Fruit fly (Drosophila melanogaster) whole organism, wandering third instar larva: Measurements from ENCODE around the gene arg.

Source experiments
- CrebA ChIP-seq: fragments of 200-800 bp; sonication (Bioruptor generic); optimal IDR thresholded peaks from 2 replicates; lab custom pipeline; 2016; ENCODE audit warnings: missing biosample characterization, mild to moderate bottlenecking, missing genetic modification characterization, borderline replicate concordance
- Dfd ChIP-seq: fragments of >200 bp; optimal IDR thresholded peaks from 2 replicates; lab custom pipeline; 2017; ENCODE audit warnings: missing biosample characterization, missing genetic modification characterization
- Jra ChIP-seq: sonication (Bioruptor generic); optimal IDR thresholded peaks from 2 replicates; lab custom pipeline; 2016; ENCODE audit warnings: missing biosample characterization, missing genetic modification characterization
- lola ChIP-seq: fragments of >200 bp; optimal IDR thresholded peaks from 2 replicates; lab custom pipeline; 2017; ENCODE audit warnings: missing biosample characterization, missing genetic modification characterization
- pan ChIP-seq: fragments of >200 bp; optimal IDR thresholded peaks from 2 replicates; lab custom pipeline; 2017
- tai ChIP-seq: sonication (Bioruptor generic); optimal IDR thresholded peaks from 2 replicates; lab custom pipeline; 2016; ENCODE audit warnings: missing biosample characterization, missing genetic modification characterization

DNA sequence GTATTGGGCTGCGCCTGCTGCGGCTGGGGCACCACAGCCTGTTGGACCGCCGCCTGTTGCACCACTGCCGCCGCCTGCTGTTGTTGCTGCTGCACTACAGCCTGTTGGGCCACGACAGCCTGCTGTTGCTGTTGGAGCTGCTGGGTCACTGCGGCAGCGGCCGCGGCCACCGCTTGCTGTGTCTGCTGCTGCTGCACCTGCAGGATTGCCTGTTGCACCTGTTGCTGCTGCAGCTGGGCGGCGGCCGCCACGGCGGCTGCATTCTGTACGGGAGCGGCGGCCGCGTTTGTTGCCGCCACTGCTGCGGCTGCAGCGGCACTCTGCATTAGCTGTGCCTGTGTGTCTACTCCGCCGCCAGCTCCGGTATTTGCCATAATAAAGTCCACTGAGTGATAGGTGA is 9.6 kb downstream of the arg start:
- no peak for TF ChIP-seq lola (GFP tag; lab: Kevin White, UChicago)
- no peak for TF ChIP-seq Jra (GFP tag; lab: Kevin White, UChicago)
- TF ChIP-seq pan (lab: Kevin White, UChicago) = no peak
- TF ChIP-seq tai = no peak
- no peak for TF ChIP-seq Dfd (GFP tag; lab: Kevin White, UChicago)
- no peak for TF ChIP-seq CrebA
